Worm (Caenorhabditis elegans) whole organism, L2 larva: ENCODE measurements around the gene F46H5.4.

Experiments used
- aly-2 ChIP-seq: fragments of 150-350 bp; optimal IDR thresholded peaks from 2 replicates; lab custom pipeline; 2014; ENCODE audit warnings: missing biosample characterization, missing genetic modification characterization
- ama-1 ChIP-seq: fragments of 150-350 bp; optimal IDR thresholded peaks from 2 replicates; lab custom pipeline; 2018; ENCODE audit warnings: inconsistent platforms
- dmd-4 ChIP-seq: sonication (generic microtip); optimal IDR thresholded peaks from 2 replicates; lab custom pipeline; 2017; ENCODE audit warnings: missing biosample characterization, missing genetic modification characterization
- elt-3 ChIP-seq: sonication (generic microtip); optimal IDR thresholded peaks from 2 replicates; lab custom pipeline; 2017; ENCODE audit warnings: missing biosample characterization, missing genetic modification characterization
- snpc-4 ChIP-seq: fragments of 150-350 bp; optimal IDR thresholded peaks from 2 replicates; lab custom pipeline; 2014; ENCODE audit warnings: missing biosample characterization, missing genetic modification characterization
- ztf-4 ChIP-seq: fragments of 150-350 bp; optimal IDR thresholded peaks from 2 replicates; lab custom pipeline; 2014; ENCODE audit warnings: missing biosample characterization, missing genetic modification characterization

DNA sequence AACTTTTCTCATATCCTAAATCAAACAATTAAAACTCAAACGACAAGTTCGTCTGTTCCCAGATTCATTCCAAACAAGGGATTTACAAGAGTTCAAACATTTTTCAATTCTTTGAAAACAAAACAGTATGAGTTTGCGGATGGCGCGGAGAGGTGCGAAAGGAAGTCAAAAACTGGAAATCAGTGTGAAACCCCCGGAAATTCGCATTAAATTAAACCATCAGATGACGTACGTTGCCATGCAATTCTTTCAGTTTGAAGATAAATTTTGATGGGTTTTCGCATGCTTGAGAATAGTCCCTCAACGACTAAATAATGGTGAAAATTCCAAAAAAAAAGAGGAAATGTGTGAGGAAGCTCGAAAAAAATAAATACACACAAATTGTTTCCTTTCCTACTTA, 25.1 kb downstream of the F46H5.4 start:
- TF ChIP-seq ama-1 (lab: Kevin White, UChicago): no peak
- TF ChIP-seq elt-3 (tag; lab: Kevin White, UChicago): no peak
- TF ChIP-seq snpc-4 (tag; lab: Kevin White, UChicago): no peak
- TF ChIP-seq ztf-4 (tag; lab: Kevin White, UChicago): no peak
- no peak for TF ChIP-seq aly-2 (tag; lab: Kevin White, UChicago)
- no peak for TF ChIP-seq dmd-4 (tag; lab: Kevin White, UChicago)
